Worm (Caenorhabditis elegans): ENCODE measurements around the gene glb-31.
A peak's percentile ranks its signal among the peaks of the same experiment; 100 is the strongest.

Gene glb-31

DNA sequence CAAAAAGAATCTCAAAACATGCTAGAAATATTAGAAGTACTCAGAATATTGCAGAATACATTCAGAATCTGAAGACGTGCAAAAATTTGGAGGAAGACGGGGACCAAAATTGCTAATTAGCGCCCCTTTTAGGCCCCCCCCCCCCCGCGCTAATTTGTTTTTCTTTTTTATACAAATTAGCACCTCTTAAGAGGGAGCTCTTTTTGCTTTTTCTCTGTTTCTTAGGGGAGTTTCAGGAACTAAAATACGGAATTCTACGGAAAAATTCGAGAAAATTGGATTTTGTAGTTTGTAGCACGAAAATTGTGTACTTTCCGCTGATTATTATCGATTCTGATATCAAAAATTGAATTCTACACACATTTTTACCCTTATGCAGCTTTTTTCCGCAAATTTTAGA, at the start of gene glb-31:
Gene glb-31, minus strand, starts transcription at position 101 of the 400 bp plus-strand sequence.
- TF ChIP-seq ref-1 (GFP tag; conservative IDR thresholded peaks at IDR 0.05) (no peak), T22C8.4 (GFP tag; IDR thresholded peaks at IDR 0.05) (no peak), klf-2 (GFP tag; conservative IDR thresholded peaks at IDR 0.05) (no peak), tab-1 (GFP tag; IDR thresholded peaks at IDR 0.05) (no peak), ztf-23 (GFP tag; IDR thresholded peaks at IDR 0.05) (no peak), med-1 (GFP tag; optimal IDR thresholded peaks at IDR 0.05; ENCODE audit: insufficient read depth) (no peak), cog-1 (tag; optimal IDR thresholded peaks at IDR 0.05) (no peak), flt-1 (GFP tag; IDR thresholded peaks at IDR 0.05) (no peak), ztf-29 (GFP tag; IDR thresholded peaks at IDR 0.05) (no peak)

ce11 chrII:1344524-1345119, 43.2 kb upstream of the glb-31 start:
- TF ChIP-seq T22C8.4 (GFP tag; IDR thresholded peaks at IDR 0.05), result no peak
- TF ChIP-seq ztf-29 (GFP tag; IDR thresholded peaks at IDR 0.05), result no peak
- no peak for TF ChIP-seq ztf-23 (GFP tag; IDR thresholded peaks at IDR 0.05)
- no peak for TF ChIP-seq tab-1 (GFP tag; IDR thresholded peaks at IDR 0.05)
- no peak for TF ChIP-seq cog-1 (tag; optimal IDR thresholded peaks at IDR 0.05)

- TF ChIP-seq klf-2 (GFP tag; conservative IDR thresholded peaks at IDR 0.05), result no peak
- no peak for TF ChIP-seq ref-1 (GFP tag; conservative IDR thresholded peaks at IDR 0.05)
Measured at ce11 chrII:1343748-1344147, 42.3 kb upstream of the glb-31 start.

DNA sequence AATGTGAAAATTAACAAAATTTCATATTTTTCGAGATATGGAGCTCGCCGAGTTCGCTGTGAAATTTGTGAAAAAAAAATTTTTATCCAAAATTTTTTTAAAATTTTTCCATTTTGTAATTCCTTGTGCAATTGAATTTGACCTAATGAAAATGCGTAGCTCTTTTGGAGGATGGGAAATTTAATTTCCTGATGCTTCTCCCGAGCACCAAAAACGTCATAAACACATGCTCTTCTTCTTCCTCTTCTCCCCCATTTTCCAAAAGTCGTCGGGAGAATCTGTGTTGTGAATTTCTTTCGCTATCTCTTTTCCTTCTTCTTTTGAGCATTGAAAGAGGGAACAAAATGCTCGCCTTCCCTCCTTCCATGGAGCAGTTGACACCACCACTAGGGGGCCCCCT, 40.0 kb upstream of the glb-31 start:
- no peak for TF ChIP-seq ztf-23 (GFP tag; IDR thresholded peaks at IDR 0.05)
- no peak for TF ChIP-seq klf-2 (GFP tag; conservative IDR thresholded peaks at IDR 0.05)
- TF ChIP-seq ztf-29 (GFP tag; IDR thresholded peaks at IDR 0.05), result no peak
- TF ChIP-seq tab-1 (GFP tag; IDR thresholded peaks at IDR 0.05), result no peak
- no peak for TF ChIP-seq cog-1 (tag; optimal IDR thresholded peaks at IDR 0.05)
- TF ChIP-seq flt-1 (GFP tag; IDR thresholded peaks at IDR 0.05), result no peak
- no peak for TF ChIP-seq T22C8.4 (GFP tag; IDR thresholded peaks at IDR 0.05)
- TF ChIP-seq med-1 (GFP tag; optimal IDR thresholded peaks at IDR 0.05; ENCODE audit: insufficient read depth), result no peak
- TF ChIP-seq ref-1 (GFP tag; conservative IDR thresholded peaks at IDR 0.05), result no peak

DNA sequence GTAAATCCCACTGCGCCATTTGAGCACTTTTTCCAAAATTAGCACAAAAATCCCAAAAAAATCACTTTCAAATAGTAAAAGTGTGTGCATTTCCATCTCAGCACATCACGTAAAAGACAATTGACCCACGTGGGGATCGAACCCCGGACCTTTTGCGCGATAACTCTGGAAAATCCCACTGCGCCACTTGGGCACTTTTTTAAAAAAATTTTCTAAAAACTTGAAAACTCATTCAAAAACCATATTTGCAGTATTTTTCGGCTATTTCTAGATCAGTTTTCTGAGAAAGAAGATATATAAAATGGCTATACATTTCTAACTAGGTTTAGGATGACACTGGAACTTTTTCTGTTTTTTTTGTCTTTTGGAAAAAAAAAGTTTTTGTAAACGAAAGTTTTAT, 38.6 kb upstream of the glb-31 start:
- no peak for TF ChIP-seq med-1 (GFP tag; optimal IDR thresholded peaks at IDR 0.05; ENCODE audit: insufficient read depth)
- no peak for TF ChIP-seq tab-1 (GFP tag; IDR thresholded peaks at IDR 0.05)
- no peak for TF ChIP-seq T22C8.4 (GFP tag; IDR thresholded peaks at IDR 0.05)
- TF ChIP-seq ztf-29 (GFP tag; IDR thresholded peaks at IDR 0.05), result no peak
- no peak for TF ChIP-seq ref-1 (GFP tag; conservative IDR thresholded peaks at IDR 0.05)
- TF ChIP-seq ztf-23 (GFP tag; IDR thresholded peaks at IDR 0.05), result no peak
- TF ChIP-seq klf-2 (GFP tag; conservative IDR thresholded peaks at IDR 0.05), result no peak
- no peak for TF ChIP-seq flt-1 (GFP tag; IDR thresholded peaks at IDR 0.05)
- no peak for TF ChIP-seq cog-1 (tag; optimal IDR thresholded peaks at IDR 0.05)

ce11 chrII:1338196-1338595, 36.7 kb upstream of the glb-31 start:
- TF ChIP-seq ztf-29 (GFP tag; IDR thresholded peaks at IDR 0.05) (no peak), klf-2 (GFP tag; conservative IDR thresholded peaks at IDR 0.05) (no peak), ztf-23 (GFP tag; IDR thresholded peaks at IDR 0.05) (0 out of 2 replicates have a peak, but pooled peaks have one; percentile 10), T22C8.4 (GFP tag; IDR thresholded peaks at IDR 0.05) (no peak), tab-1 (GFP tag; IDR thresholded peaks at IDR 0.05) (0 out of 2 replicates have a peak, but pooled peaks have one; percentile 57), med-1 (GFP tag; optimal IDR thresholded peaks at IDR 0.05; ENCODE audit: insufficient read depth) (no peak), flt-1 (GFP tag; IDR thresholded peaks at IDR 0.05) (no peak), cog-1 (tag; optimal IDR thresholded peaks at IDR 0.05) (no peak), ref-1 (GFP tag; conservative IDR thresholded peaks at IDR 0.05) (no peak)

ce11 chrII:1329887-1330286, 28.4 kb upstream of the glb-31 start:
- no peak for TF ChIP-seq cog-1 (tag; optimal IDR thresholded peaks at IDR 0.05)
- no peak for TF ChIP-seq ztf-29 (GFP tag; IDR thresholded peaks at IDR 0.05)
- no peak for TF ChIP-seq flt-1 (GFP tag; IDR thresholded peaks at IDR 0.05)
- TF ChIP-seq tab-1 (GFP tag; IDR thresholded peaks at IDR 0.05), result no peak

DNA sequence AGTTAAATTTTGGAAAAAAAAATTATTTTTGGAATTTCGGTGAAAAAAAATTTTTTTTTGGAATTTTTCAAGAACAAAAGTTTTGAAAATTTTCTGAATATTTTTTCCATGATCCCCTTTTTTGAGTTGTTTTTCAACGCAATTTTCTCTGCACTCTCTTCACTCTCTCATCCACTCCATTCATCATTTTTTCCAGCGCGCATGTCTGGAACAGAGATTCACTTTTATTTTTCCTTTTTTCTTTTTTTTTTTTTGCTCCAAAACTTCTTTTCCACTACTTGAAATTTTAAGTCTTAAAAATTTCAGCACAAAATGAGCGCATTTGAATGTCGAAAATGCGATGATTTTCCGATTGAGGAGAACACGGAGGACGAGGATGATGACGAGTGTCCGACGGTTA, 25.2 kb upstream of the glb-31 start, which contains the start of gene jip-1:
Gene jip-1, plus strand, starts transcription at position 301 of the 400 bp plus-strand sequence.
- TF ChIP-seq ref-1 (GFP tag; conservative IDR thresholded peaks at IDR 0.05) (no peak), ztf-23 (GFP tag; IDR thresholded peaks at IDR 0.05) (no peak)

DNA sequence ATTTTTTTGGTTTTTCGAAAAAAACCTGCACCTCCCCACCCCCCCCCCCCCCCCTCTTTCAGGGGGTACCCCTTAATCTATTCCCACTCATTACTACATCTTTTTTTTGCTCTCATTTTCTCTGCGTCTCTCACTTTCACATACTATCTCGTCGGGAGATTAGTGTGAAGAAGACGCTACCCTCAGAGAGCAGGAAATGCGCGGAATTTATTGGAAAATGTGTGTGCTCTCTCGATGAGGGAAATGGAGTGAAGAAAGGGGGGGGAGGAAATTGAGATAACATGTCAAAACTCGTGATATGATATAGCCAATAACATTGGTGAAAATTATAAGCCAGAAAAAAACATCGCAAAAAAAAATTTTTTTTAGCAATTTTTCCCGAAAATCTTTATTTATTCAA, 24.1 kb upstream of the glb-31 start:
- no peak for TF ChIP-seq klf-2 (GFP tag; conservative IDR thresholded peaks at IDR 0.05)

ce11 chrII:1324017-1324416, 22.6 kb upstream of the glb-31 start:
- TF ChIP-seq tab-1 (GFP tag; IDR thresholded peaks at IDR 0.05), result no peak
- no peak for TF ChIP-seq cog-1 (tag; optimal IDR thresholded peaks at IDR 0.05)
- TF ChIP-seq klf-2 (GFP tag; conservative IDR thresholded peaks at IDR 0.05), result no peak
- no peak for TF ChIP-seq flt-1 (GFP tag; IDR thresholded peaks at IDR 0.05)
- no peak for TF ChIP-seq ztf-29 (GFP tag; IDR thresholded peaks at IDR 0.05)
- TF ChIP-seq T22C8.4 (GFP tag; IDR thresholded peaks at IDR 0.05), result no peak
- no peak for TF ChIP-seq med-1 (GFP tag; optimal IDR thresholded peaks at IDR 0.05; ENCODE audit: insufficient read depth)
- TF ChIP-seq ref-1 (GFP tag; conservative IDR thresholded peaks at IDR 0.05), result no peak
- no peak for TF ChIP-seq ztf-23 (GFP tag; IDR thresholded peaks at IDR 0.05)

- TF ChIP-seq flt-1 (GFP tag; IDR thresholded peaks at IDR 0.05) (no peak), ref-1 (GFP tag; conservative IDR thresholded peaks at IDR 0.05) (no peak), tab-1 (GFP tag; IDR thresholded peaks at IDR 0.05) (no peak), ztf-29 (GFP tag; IDR thresholded peaks at IDR 0.05) (no peak), med-1 (GFP tag; optimal IDR thresholded peaks at IDR 0.05; ENCODE audit: insufficient read depth) (no peak), cog-1 (tag; optimal IDR thresholded peaks at IDR 0.05) (no peak), ztf-23 (GFP tag; IDR thresholded peaks at IDR 0.05) (no peak), T22C8.4 (GFP tag; IDR thresholded peaks at IDR 0.05) (no peak), klf-2 (GFP tag; conservative IDR thresholded peaks at IDR 0.05) (no peak)
Measured at ce11 chrII:1323190-1323651, 21.8 kb upstream of the glb-31 start.
